Fruit fly (Drosophila melanogaster): Measurements from ENCODE around the gene obst-I.

- TF ChIP-seq CTCF (optimal IDR thresholded peaks at IDR 0.05) = peak; percentile 91
- no peak for TF ChIP-seq CG8478 (optimal IDR thresholded peaks at IDR 0.05)
These were observed 30.6 kb upstream of the obst-I start, which contains the start of gene CG9018 for dm6 chr3L:2237034-2237433.

All from S2 (cell line).